Fruit fly (Drosophila melanogaster) whole organism, embryonic: ENCODE results near the gene CG16985.

ENCODE experiments used
- CG11695 ChIP-seq: fragments of 200-800 bp; sonication (Bioruptor generic); IDR thresholded peaks from 3 replicates; pipeline ENCODE4 v1.3.6; 2022; ENCODE audit warnings: missing biosample characterization, missing genetic modification characterization
- CG12071 ChIP-seq: fragments of 200-800 bp; sonication (Bioruptor generic); optimal IDR thresholded peaks from 3 replicates; lab custom pipeline; 2018; ENCODE audit warnings: missing biosample characterization, mild to moderate bottlenecking, missing genetic modification characterization
- CG1233 ChIP-seq: fragments of 200-800 bp; sonication (Bioruptor generic); optimal IDR thresholded peaks from 4 replicates; lab custom pipeline; 2018; ENCODE audit warnings: missing biosample characterization, mild to moderate bottlenecking, missing genetic modification characterization
- CG13624 ChIP-seq: fragments of 200-800 bp; sonication (Bioruptor generic); optimal IDR thresholded peaks from 2 replicates; lab custom pipeline; 2016; ENCODE audit warnings: missing biosample characterization, missing genetic modification characterization
- CG14860 ChIP-seq: fragments of 200-800 bp; sonication (Bioruptor generic); IDR thresholded peaks from 3 replicates; pipeline ENCODE4 v1.3.6; 2022; ENCODE audit warnings: missing biosample characterization, missing genetic modification characterization; ENCODE audit not compliant: partially characterized antibody
- CG14965 ChIP-seq: fragments of 200-800 bp; sonication (Bioruptor generic); optimal IDR thresholded peaks from 2 replicates; lab custom pipeline; 2016; ENCODE audit warnings: missing biosample characterization, missing genetic modification characterization, borderline replicate concordance
- CG15514 ChIP-seq: fragments of 200-800 bp; sonication (Bioruptor generic); optimal IDR thresholded peaks from 3 replicates; lab custom pipeline; 2017; ENCODE audit warnings: missing biosample characterization, missing genetic modification characterization, mild to moderate bottlenecking, moderate library complexity, missing genetic modification reagents
- CG1792 ChIP-seq: fragments of 200-800 bp; sonication (Bioruptor generic); optimal IDR thresholded peaks from 2 replicates; lab custom pipeline; 2016; ENCODE audit warnings: missing biosample characterization, missing genetic modification characterization
- CG18599 ChIP-seq: fragments of 200-800 bp; sonication (Bioruptor generic); optimal IDR thresholded peaks from 3 replicates; lab custom pipeline; 2017; ENCODE audit warnings: missing biosample characterization, missing genetic modification characterization, mild to moderate bottlenecking, moderate library complexity, missing genetic modification reagents
- CG2199 ChIP-seq: fragments of 200-800 bp; sonication (Bioruptor generic); IDR thresholded peaks from 3 replicates; pipeline ENCODE4 v1.3.6; 2022; ENCODE audit warnings: missing biosample characterization, missing genetic modification characterization
- CG2875 ChIP-seq: fragments of 200-800 bp; sonication (Bioruptor generic); optimal IDR thresholded peaks from 2 replicates; lab custom pipeline; 2017; ENCODE audit warnings: missing biosample characterization, mild to moderate bottlenecking, missing genetic modification characterization, missing genetic modification reagents
- CG31388 ChIP-seq: fragments of 200-800 bp; sonication (Bioruptor generic); optimal IDR thresholded peaks from 2 replicates; lab custom pipeline; 2016; ENCODE audit warnings: missing biosample characterization, missing genetic modification characterization
- CG34376 ChIP-seq: fragments of 200-800 bp; sonication (Bioruptor generic); optimal IDR thresholded peaks from 2 replicates; lab custom pipeline; 2018; ENCODE audit warnings: missing biosample characterization, mild to moderate bottlenecking, missing genetic modification characterization
- CG42726 ChIP-seq: fragments of 200-800 bp; sonication (Bioruptor generic); IDR thresholded peaks from 2 replicates; pipeline ENCODE4 v1.3.6; 2022; ENCODE audit warnings: missing biosample characterization, missing genetic modification characterization; ENCODE audit not compliant: partially characterized antibody
- CG43689 ChIP-seq: fragments of 200-800 bp; sonication (Bioruptor generic); IDR thresholded peaks from 2 replicates; pipeline ENCODE4 v1.3.6; 2022; ENCODE audit warnings: missing biosample characterization, missing genetic modification characterization
- CG4424 ChIP-seq: fragments of 200-800 bp; sonication (Bioruptor generic); optimal IDR thresholded peaks from 3 replicates; lab custom pipeline; 2016; ENCODE audit warnings: missing biosample characterization, missing genetic modification characterization
- CG4820 ChIP-seq: fragments of 200-800 bp; sonication (Bioruptor generic); optimal IDR thresholded peaks from 3 replicates; lab custom pipeline; 2016; ENCODE audit warnings: missing biosample characterization, missing genetic modification characterization
- CG5953 ChIP-seq: fragments of 200-800 bp; sonication (Bioruptor generic); IDR thresholded peaks from 2 replicates; pipeline ENCODE4 v1.3.6; 2022; ENCODE audit warnings: missing biosample characterization, missing genetic modification characterization
- CG7786 ChIP-seq: fragments of 200-800 bp; sonication (Bioruptor generic); optimal IDR thresholded peaks from 2 replicates; lab custom pipeline; 2016; ENCODE audit warnings: missing biosample characterization, missing genetic modification characterization
- CG7987 ChIP-seq: fragments of 200-800 bp; sonication (Bioruptor generic); optimal IDR thresholded peaks from 2 replicates; lab custom pipeline; 2018; ENCODE audit warnings: missing biosample characterization, mild to moderate bottlenecking, missing genetic modification characterization, moderate library complexity
- CG9876 ChIP-seq: fragments of 200-800 bp; sonication (Bioruptor generic); optimal IDR thresholded peaks from 2 replicates; lab custom pipeline; 2016; ENCODE audit warnings: missing biosample characterization, missing genetic modification characterization
- CoRest ChIP-seq: fragments of 200-800 bp; sonication (Bioruptor generic); optimal IDR thresholded peaks from 3 replicates; lab custom pipeline; 2018; ENCODE audit warnings: missing biosample characterization, mild to moderate bottlenecking, missing genetic modification characterization, moderate library complexity
- Fer3 ChIP-seq: fragments of 200-800 bp; sonication (Bioruptor generic); optimal IDR thresholded peaks from 2 replicates; lab custom pipeline; 2018; ENCODE audit warnings: missing biosample characterization, mild to moderate bottlenecking, missing genetic modification characterization, moderate library complexity
- HLH54F ChIP-seq: fragments of 200-800 bp; sonication (Bioruptor generic); optimal IDR thresholded peaks from 3 replicates; lab custom pipeline; 2016; ENCODE audit warnings: missing biosample characterization, missing genetic modification characterization
- HmgZ ChIP-seq: fragments of 200-800 bp; sonication (Bioruptor generic); optimal IDR thresholded peaks from 2 replicates; lab custom pipeline; 2018; ENCODE audit warnings: missing biosample characterization, mild to moderate bottlenecking, missing genetic modification characterization
- Myb ChIP-seq: fragments of 200-800 bp; sonication (Bioruptor generic); optimal IDR thresholded peaks from 2 replicates; lab custom pipeline; 2016; ENCODE audit warnings: missing biosample characterization, missing genetic modification characterization
- Nf-YB ChIP-seq: fragments of 200-800 bp; sonication (Bioruptor generic); optimal IDR thresholded peaks from 3 replicates; lab custom pipeline; 2019; ENCODE audit warnings: missing biosample characterization, mild to moderate bottlenecking, missing genetic modification characterization, moderate library complexity
- Nf-YC ChIP-seq: fragments of 200-800 bp; optimal IDR thresholded peaks from 3 replicates; lab custom pipeline; 2019; ENCODE audit warnings: missing biosample characterization, mild to moderate bottlenecking, missing genetic modification characterization, moderate library complexity
- Ptx1 ChIP-seq: fragments of 200-800 bp; sonication (Bioruptor generic); IDR thresholded peaks from 2 replicates; pipeline ENCODE4 v1.3.6; 2022; ENCODE audit warnings: missing biosample characterization, missing genetic modification characterization
- Stat92E ChIP-seq, 3 experiments: fragments of >200 bp in 2 of 3; fragments of 200-800 bp in 1 of 3; sonication (Bioruptor generic) in 1 of 3; optimal IDR thresholded peaks; 2 replicates each; lab custom pipeline; 2017 to 2019; ENCODE audit warnings: missing biosample characterization in 3 of 3, missing genetic modification characterization in 3 of 3, mild to moderate bottlenecking in 1 of 3, moderate library complexity in 1 of 3
- Usf ChIP-seq: fragments of 200-800 bp; sonication (Bioruptor generic); optimal IDR thresholded peaks from 2 replicates; lab custom pipeline; 2017; ENCODE audit warnings: missing genotype, missing biosample characterization, missing genetic modification characterization
- YL-1 ChIP-seq: fragments of 200-800 bp; sonication (Bioruptor generic); optimal IDR thresholded peaks from 3 replicates; lab custom pipeline; 2017; ENCODE audit warnings: missing biosample characterization, mild to moderate bottlenecking, missing genetic modification characterization
- ac ChIP-seq: fragments of 200-800 bp; sonication (Bioruptor generic); optimal IDR thresholded peaks from 3 replicates; lab custom pipeline; 2017; ENCODE audit warnings: missing biosample characterization, mild to moderate bottlenecking, missing genetic modification characterization
- bab2 ChIP-seq: fragments of 200-800 bp; sonication (Bioruptor generic); optimal IDR thresholded peaks from 2 replicates; lab custom pipeline; 2016; ENCODE audit warnings: missing biosample characterization, missing genetic modification characterization
- bsh ChIP-seq, 2 experiments: fragments of 200-800 bp; sonication (Bioruptor generic); optimal IDR thresholded peaks; 2 replicates each; lab custom pipeline; 2017 to 2018; ENCODE audit warnings: mild to moderate bottlenecking in 2 of 2, missing biosample characterization in 2 of 2, missing genetic modification characterization in 2 of 2, moderate library complexity in 1 of 2
- chinmo ChIP-seq: fragments of 200-800 bp; sonication (Bioruptor generic); IDR thresholded peaks from 4 replicates; pipeline ENCODE4 v1.3.6; 2022; ENCODE audit warnings: missing biosample characterization, missing genetic modification characterization; ENCODE audit not compliant: partially characterized antibody
- danr ChIP-seq: fragments of 200-800 bp; sonication (Bioruptor generic); IDR thresholded peaks from 2 replicates; pipeline ENCODE4 v1.3.6; 2022; ENCODE audit warnings: missing biosample characterization, missing genetic modification characterization
- en ChIP-seq: fragments of 200-800 bp; sonication (Bioruptor generic); optimal IDR thresholded peaks from 2 replicates; lab custom pipeline; 2016; ENCODE audit warnings: missing biosample characterization, missing genetic modification characterization
- ham ChIP-seq: fragments of 200-800 bp; sonication (Bioruptor generic); IDR thresholded peaks from 2 replicates; pipeline ENCODE4 v1.3.6; 2022; ENCODE audit warnings: missing biosample characterization, missing genetic modification characterization
- kni ChIP-seq: fragments of 200-800 bp; sonication (Bioruptor generic); optimal IDR thresholded peaks from 3 replicates; lab custom pipeline; 2017; ENCODE audit warnings: mild to moderate bottlenecking, missing biosample characterization, missing genetic modification reagents, missing genetic modification characterization
- mld ChIP-seq: fragments of 200-800 bp; sonication (Bioruptor generic); IDR thresholded peaks from 3 replicates; pipeline ENCODE4 v1.3.6; 2022; ENCODE audit warnings: missing biosample characterization, missing genetic modification characterization; ENCODE audit not compliant: partially characterized antibody
- otp ChIP-seq: fragments of 200-800 bp; sonication (Bioruptor generic); IDR thresholded peaks from 3 replicates; pipeline ENCODE4, ENCODE4 v1.3.6; 2022; ENCODE audit warnings: missing biosample characterization, missing genetic modification characterization
- phol ChIP-seq: fragments of 200-800 bp; sonication (Bioruptor generic); optimal IDR thresholded peaks from 3 replicates; lab custom pipeline; 2018; ENCODE audit warnings: missing biosample characterization, mild to moderate bottlenecking, missing genetic modification characterization, moderate library complexity
- prd ChIP-seq, 3 experiments: fragments of >200 bp in 2 of 3; fragments of 200-800 bp in 1 of 3; sonication (Bioruptor generic) in 1 of 3; optimal IDR thresholded peaks in 2 of 3; IDR thresholded peaks in 1 of 3; 2 replicates in 2 of 3; 3 replicates in 1 of 3; pipeline versions ENCODE4 v1.3.6 to Lab custom; 2017 to 2022; ENCODE audit warnings: missing biosample characterization in 1 of 3, missing genetic modification characterization in 1 of 3
- pros ChIP-seq: fragments of 200-800 bp; sonication (Bioruptor generic); optimal IDR thresholded peaks from 3 replicates; lab custom pipeline; 2019; ENCODE audit warnings: missing biosample characterization, mild to moderate bottlenecking, missing genetic modification characterization, moderate library complexity
- rib ChIP-seq: fragments of 200-800 bp; sonication (Bioruptor generic); IDR thresholded peaks from 2 replicates; pipeline ENCODE4 v1.3.6; 2022; ENCODE audit warnings: missing biosample characterization, missing genetic modification characterization
- slbo ChIP-seq: fragments of 200-800 bp; sonication (Bioruptor generic); IDR thresholded peaks from 2 replicates; pipeline ENCODE4 v1.3.6; 2022; ENCODE audit warnings: missing biosample characterization, missing genetic modification characterization
- sqz ChIP-seq: fragments of 200-800 bp; sonication (Bioruptor generic); optimal IDR thresholded peaks from 3 replicates; lab custom pipeline; 2018; ENCODE audit warnings: missing biosample characterization, mild to moderate bottlenecking, missing genetic modification characterization
- unpg ChIP-seq: fragments of 200-800 bp; sonication (Bioruptor generic); optimal IDR thresholded peaks from 3 replicates; lab custom pipeline; 2018; ENCODE audit warnings: missing biosample characterization, mild to moderate bottlenecking, missing genetic modification characterization, moderate library complexity
- usp ChIP-seq: fragments of >200 bp; optimal IDR thresholded peaks from 2 replicates; lab custom pipeline; 2017; ENCODE audit warnings: missing biosample characterization, missing genetic modification characterization

Gene CG16985

dm6 chr3L:2599214-2599730 lies at the start of gene CG16985, which contains the start of gene CG12182 (continued):
- TF ChIP-seq Myb (GFP tag; lab: Kevin White, UChicago) (peak; percentile 78), Stat92E (GFP tag; optimal IDR thresholded peaks at IDR 0.05; lab: Kevin White, UChicago) (peak in 1 of 3 experiments; percentile 21), CG1792 (GFP tag; lab: Kevin White, UChicago) (no peak), usp (no peak), CG18599 (GFP tag; lab: Kevin White, UChicago) (no peak), CG11695 (GFP tag; lab: Robert Waterston, UW) (no peak), CG4820 (GFP tag; lab: Kevin White, UChicago) (no peak), pros (GFP tag; lab: Kevin White, UChicago) (no peak), phol (tag; lab: Kevin White, UChicago) (peak; percentile 68), prd (optimal IDR thresholded peaks at IDR 0.05; lab: Kevin White, UChicago) (no peak), prd (GFP tag; IDR thresholded peaks at IDR 0.05; lab: Robert Waterston, UW) (no peak), unpg (GFP tag; lab: Kevin White, UChicago) (no peak), CG31388 (GFP tag; lab: Kevin White, UChicago) (no peak), ham (GFP tag; lab: Robert Waterston, UW) (no peak), CG15514 (GFP tag; lab: Kevin White, UChicago) (peak; percentile 26), danr (GFP tag; lab: Robert Waterston, UW) (no peak), Fer3 (tag; lab: Kevin White, UChicago) (no peak), CG4424 (GFP tag; lab: Kevin White, UChicago) (no peak), rib (GFP tag; lab: Robert Waterston, UW) (no peak), chinmo (GFP tag; lab: Robert Waterston, UW) (no peak), CG1233 (GFP tag; lab: Kevin White, UChicago) (no peak), otp (GFP tag; lab: Robert Waterston, UW) (no peak), sqz (GFP tag; lab: Kevin White, UChicago) (no peak), CoRest (no peak), bab2 (GFP tag; lab: Kevin White, UChicago) (no peak), slbo (GFP tag; lab: Robert Waterston, UW) (0 out of 2 replicates have a peak, but pooled peaks have one; percentile 31), ac (GFP tag; lab: Kevin White, UChicago) (no peak), CG7987 (GFP tag; lab: Kevin White, UChicago) (no peak), kni (GFP tag; lab: Kevin White, UChicago) (no peak), CG43689 (GFP tag; lab: Robert Waterston, UW) (no peak), CG42726 (GFP tag; lab: Robert Waterston, UW) (no peak), CG14965 (no peak), Nf-YB (GFP tag; lab: Kevin White, UChicago) (no peak), CG34376 (no peak), CG5953 (no peak), CG13624 (GFP tag; lab: Kevin White, UChicago) (peak; percentile 21), Nf-YC (tag; lab: Kevin White, UChicago) (no peak), en (GFP tag; lab: Kevin White, UChicago) (no peak), CG9876 (GFP tag; lab: Kevin White, UChicago) (no peak), HmgZ (tag; lab: Kevin White, UChicago) (no peak), HLH54F (GFP tag; lab: Kevin White, UChicago) (no peak), CG2199 (no peak), YL-1 (peak; percentile 10), CG2875 (GFP tag; lab: Kevin White, UChicago) (no peak), CG7786 (GFP tag; lab: Kevin White, UChicago) (peak; percentile 17), Usf (GFP tag; lab: Kevin White, UChicago) (no peak), mld (GFP tag; lab: Robert Waterston, UW) (no peak), CG14860 (GFP tag; lab: Robert Waterston, UW) (no peak), CG12071 (GFP tag; lab: Kevin White, UChicago) (no peak), Ptx1 (GFP tag; lab: Robert Waterston, UW) (no peak), bsh (GFP tag; optimal IDR thresholded peaks at IDR 0.05; lab: Kevin White, UChicago) (no peak)
